Worm (Caenorhabditis elegans): ENCODE measurements around the gene srt-6.

DNA sequence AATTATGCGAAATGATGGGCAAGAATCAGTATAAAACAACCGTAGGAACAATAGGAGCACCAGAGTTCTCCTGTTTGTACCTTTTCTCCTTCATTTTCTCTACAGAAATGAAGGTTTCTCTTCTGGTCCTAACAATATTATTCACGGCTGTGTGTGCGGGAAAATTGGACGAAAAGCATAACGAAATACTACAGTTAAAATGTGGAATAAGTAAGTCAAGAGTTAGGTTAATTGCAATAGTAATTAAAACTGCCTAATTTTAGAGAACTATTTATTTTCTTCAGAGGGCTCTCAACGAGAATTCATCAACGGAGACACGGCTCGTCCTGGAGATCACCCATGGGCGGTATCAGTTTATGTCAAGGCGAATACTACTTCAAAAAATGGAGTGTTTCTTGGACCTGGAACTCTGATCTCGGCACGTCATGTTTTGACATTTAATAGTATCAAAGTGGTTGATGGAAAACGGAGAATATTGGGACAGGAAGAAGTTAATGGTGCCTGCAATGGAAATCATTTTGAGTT, 40.8 kb upstream of the srt-6 start, which contains the start of gene try-12:
- TF ChIP-seq tra-4 (tag; optimal IDR thresholded peaks at IDR 0.05) (no peak), ceh-13 (GFP tag; optimal IDR thresholded peaks at IDR 0.05) (no peak)

All from whole organism, early embryonic.